Fruit fly (Drosophila melanogaster) whole organism, wandering third instar larva: ENCODE measurements around the gene CG6901.

Source experiments
- Abd-B ChIP-seq: fragments of >200 bp; optimal IDR thresholded peaks from 2 replicates; lab custom pipeline; 2017; ENCODE audit warnings: missing biosample characterization, missing genetic modification characterization
- Dif ChIP-seq: fragments of 200-275, 200-300 bp; sonication (Bioruptor generic); optimal IDR thresholded peaks from 2 replicates; lab custom pipeline; 2018; ENCODE audit warnings: missing biosample characterization, missing genetic modification characterization; ENCODE audit not compliant: partially characterized antibody
- Jra ChIP-seq: sonication (Bioruptor generic); optimal IDR thresholded peaks from 2 replicates; lab custom pipeline; 2016; ENCODE audit warnings: missing biosample characterization, missing genetic modification characterization
- OdsH ChIP-seq: fragments of 200-800 bp; sonication (Bioruptor generic); optimal IDR thresholded peaks from 2 replicates; lab custom pipeline; 2016; ENCODE audit warnings: missing biosample characterization, mild to moderate bottlenecking, missing genetic modification characterization
- br ChIP-seq: fragments of 200-800 bp; sonication (Bioruptor generic); optimal IDR thresholded peaks from 2 replicates; lab custom pipeline; 2016; ENCODE audit warnings: missing biosample characterization, missing genetic modification characterization
- pan ChIP-seq: fragments of >200 bp; optimal IDR thresholded peaks from 2 replicates; lab custom pipeline; 2017
- sage ChIP-seq: fragments of 200-800 bp; sonication (Bioruptor generic); optimal IDR thresholded peaks from 2 replicates; lab custom pipeline; 2016; ENCODE audit warnings: missing biosample characterization, mild to moderate bottlenecking, missing genetic modification characterization

dm6 chr3R:16325192-16325591 is 2.0 kb downstream of the CG6901 start, which contains the start of gene CG17929:
- TF ChIP-seq sage (GFP tag; lab: Kevin White, UChicago): no peak
- TF ChIP-seq Jra (GFP tag; lab: Kevin White, UChicago): no peak
- no peak for TF ChIP-seq pan
- TF ChIP-seq Abd-B: no peak
- TF ChIP-seq OdsH: no peak
- TF ChIP-seq Dif (GFP tag; lab: Kevin White, UChicago): no peak
- TF ChIP-seq br (GFP tag; lab: Kevin White, UChicago): no peak
